Fruit fly (Drosophila melanogaster): ENCODE measurements around the gene Fie.

dm6 chr3L:3856004-3856403, 36.4 kb upstream of the Fie start:
- TF ChIP-seq CTCF (optimal IDR thresholded peaks at IDR 0.05), result no peak
- no peak for TF ChIP-seq CG8478 (optimal IDR thresholded peaks at IDR 0.05)
